Fruit fly (Drosophila melanogaster): ENCODE data around the gene MTA1-like.

Gene MTA1-like

dm6 chr3R:5654692-5655181 is 6.2 kb upstream of the MTA1-like start, which contains the start of the genes elm and MED27 (continued):
- TF ChIP-seq ssp (GFP tag; IDR thresholded peaks at IDR 0.05) = peak; percentile 91
- TF ChIP-seq CG18011 (GFP tag; optimal IDR thresholded peaks at IDR 0.05) = peak; percentile 84
- peak; percentile 77 for TF ChIP-seq CG12299 (tag; optimal IDR thresholded peaks at IDR 0.05)
- peak; percentile 98 for TF ChIP-seq CG16813 (GFP tag; IDR thresholded peaks at IDR 0.05; ENCODE audit: partially characterized antibody)
- TF ChIP-seq MTF-1 (GFP tag; optimal IDR thresholded peaks at IDR 0.05; ENCODE audit: borderline replicate concordance) = peak; percentile 68
- TF ChIP-seq dmrt11E (tag; optimal IDR thresholded peaks at IDR 0.05) = peak; percentile 93
- TF ChIP-seq CG1792 (GFP tag; optimal IDR thresholded peaks at IDR 0.05) = peak; percentile 73
- peak in 1 of 2 experiments; percentile 59 for TF ChIP-seq Dfd (GFP tag; optimal IDR thresholded peaks at IDR 0.05)
- TF ChIP-seq knrl (GFP tag; IDR thresholded peaks at IDR 0.05; ENCODE audit: partially characterized antibody) = peak; percentile 98
- peak; percentile 85 for TF ChIP-seq Six4 (GFP tag; optimal IDR thresholded peaks at IDR 0.05)
- TF ChIP-seq CG6854 (GFP tag; optimal IDR thresholded peaks at IDR 0.05) = peak; percentile 61
- TF ChIP-seq lilli (GFP tag; optimal IDR thresholded peaks at IDR 0.05) = peak; percentile 98
- TF ChIP-seq Eip74EF (GFP tag; optimal IDR thresholded peaks at IDR 0.05) = peak in 1 of 2 experiments; percentile 64
- peak; percentile 94 for TF ChIP-seq CG12155 (GFP tag; optimal IDR thresholded peaks at IDR 0.05)
- TF ChIP-seq CG13296 (GFP tag; optimal IDR thresholded peaks at IDR 0.05) = peak; percentile 81
- no peak for TF ChIP-seq yki (optimal IDR thresholded peaks at IDR 0.05)
- TF ChIP-seq al (GFP tag; IDR thresholded peaks at IDR 0.05) = peak; percentile 94
- peak; percentile 85 for TF ChIP-seq seq (GFP tag; IDR thresholded peaks at IDR 0.05)
- TF ChIP-seq NC2β (GFP tag; optimal IDR thresholded peaks at IDR 0.05) = peak; percentile 91
- peak; percentile 95 for TF ChIP-seq CG2712 (tag; optimal IDR thresholded peaks at IDR 0.05)
- TF ChIP-seq jing (GFP tag; optimal IDR thresholded peaks at IDR 0.05) = no peak
- peak; percentile 73 for TF ChIP-seq CG17802 (tag; optimal IDR thresholded peaks at IDR 0.05)
- peak; percentile 71 for TF ChIP-seq NK7.1 (GFP tag; optimal IDR thresholded peaks at IDR 0.05)
- TF ChIP-seq shn (GFP tag; optimal IDR thresholded peaks at IDR 0.05) = peak; percentile 90
- TF ChIP-seq HmgZ (tag; optimal IDR thresholded peaks at IDR 0.05) = peak; percentile 95
- TF ChIP-seq z (GFP tag; IDR thresholded peaks at IDR 0.05) = no peak; the same call in 2 of the 3 replicates
- peak; percentile 87 for TF ChIP-seq Atf3 (GFP tag; optimal IDR thresholded peaks at IDR 0.05)
- peak; percentile 95 for TF ChIP-seq CG34422 (GFP tag; IDR thresholded peaks at IDR 0.05)
- TF ChIP-seq cato (GFP tag; optimal IDR thresholded peaks at IDR 0.05; ENCODE audit: borderline replicate concordance) = peak; percentile 91
- TF ChIP-seq B-H2 (GFP tag; optimal IDR thresholded peaks at IDR 0.05) = peak; percentile 91
- peak; percentile 93 for TF ChIP-seq CG6689 (GFP tag; IDR thresholded peaks at IDR 0.05)
- TF ChIP-seq HmgD (GFP tag; optimal IDR thresholded peaks at IDR 0.05) = peak; percentile 85
- TF ChIP-seq CG9932 (GFP tag; IDR thresholded peaks at IDR 0.05) = peak; percentile 98
- peak; percentile 65 for TF ChIP-seq crc (GFP tag; optimal IDR thresholded peaks at IDR 0.05)
- TF ChIP-seq ci (GFP tag; IDR thresholded peaks at IDR 0.05) = peak; percentile 91
- peak; percentile 95 for TF ChIP-seq CG13424 (tag; optimal IDR thresholded peaks at IDR 0.05)
- TF ChIP-seq psq (GFP tag; optimal IDR thresholded peaks at IDR 0.05) = peak; percentile 80
- TF ChIP-seq CG4328 (GFP tag; optimal IDR thresholded peaks at IDR 0.05) = peak; percentile 81
- TF ChIP-seq CG32532 (GFP tag; IDR thresholded peaks at IDR 0.05) = peak; percentile 94
- no peak for TF ChIP-seq Kr (GFP tag; optimal IDR thresholded peaks at IDR 0.05)
- peak; percentile 74 for TF ChIP-seq Adf1 (GFP tag; IDR thresholded peaks at IDR 0.05)
- TF ChIP-seq nau (GFP tag; optimal IDR thresholded peaks at IDR 0.05) = no peak
- TF ChIP-seq odd (GFP tag; optimal IDR thresholded peaks at IDR 0.05) = peak; percentile 49
- peak; percentile 88 for TF ChIP-seq HLH4C (GFP tag; IDR thresholded peaks at IDR 0.05; ENCODE audit: partially characterized antibody)
- peak; percentile 25 for TF ChIP-seq Dp (GFP tag; optimal IDR thresholded peaks at IDR 0.05)
- peak; percentile 76 for TF ChIP-seq salm (tag; optimal IDR thresholded peaks at IDR 0.05)
- peak; percentile 94 for TF ChIP-seq vvl (GFP tag; IDR thresholded peaks at IDR 0.05)
- peak; percentile 81 for TF ChIP-seq Lim3 (GFP tag; IDR thresholded peaks at IDR 0.05)
- peak; percentile 95 for TF ChIP-seq Hr3 (GFP tag; optimal IDR thresholded peaks at IDR 0.05)
- TF ChIP-seq CG15514 (GFP tag; optimal IDR thresholded peaks at IDR 0.05) = peak; percentile 89
- peak; percentile 87 for TF ChIP-seq CG16863 (GFP tag; optimal IDR thresholded peaks at IDR 0.05)
